Fruit fly (Drosophila melanogaster) whole organism, embryonic: ENCODE data around the gene CG6149.

ENCODE experiments used
- ATbp ChIP-seq: fragments of 200-800 bp; sonication (Bioruptor generic); optimal IDR thresholded peaks from 2 replicates; lab custom pipeline; 2017; ENCODE audit warnings: missing biosample characterization, mild to moderate bottlenecking, missing genetic modification characterization, missing genetic modification reagents
- Abd-B ChIP-seq: fragments of 200-800 bp; sonication (Bioruptor generic); optimal IDR thresholded peaks from 2 replicates; lab custom pipeline; 2018; ENCODE audit warnings: missing biosample characterization, mild to moderate bottlenecking, missing genetic modification characterization, moderate library complexity
- CG10959 ChIP-seq: fragments of 200-800 bp; sonication (Bioruptor generic); IDR thresholded peaks from 2 replicates; pipeline ENCODE4 v1.3.6; 2022; ENCODE audit warnings: missing biosample characterization, missing genetic modification characterization
- CG1233 ChIP-seq: fragments of 200-800 bp; sonication (Bioruptor generic); optimal IDR thresholded peaks from 4 replicates; lab custom pipeline; 2018; ENCODE audit warnings: missing biosample characterization, mild to moderate bottlenecking, missing genetic modification characterization
- CG12769 ChIP-seq: fragments of 200-800 bp; sonication (Bioruptor generic); optimal IDR thresholded peaks from 2 replicates; lab custom pipeline; 2019; ENCODE audit warnings: missing biosample characterization, mild to moderate bottlenecking, missing genetic modification characterization, moderate library complexity
- CG13894 ChIP-seq: fragments of 200-800 bp; sonication (Bioruptor generic); optimal IDR thresholded peaks from 3 replicates; lab custom pipeline; 2018; ENCODE audit warnings: missing biosample characterization, mild to moderate bottlenecking, missing genetic modification characterization, moderate library complexity
- CG14050 ChIP-seq: fragments of 200-800 bp; sonication (Bioruptor generic); IDR thresholded peaks from 3 replicates; pipeline ENCODE4 v1.3.6; 2022; ENCODE audit warnings: missing biosample characterization, missing genetic modification characterization
- CG14667 ChIP-seq: fragments of 200-800 bp; sonication (Bioruptor generic); IDR thresholded peaks from 2 replicates; pipeline ENCODE4 v1.3.6; 2022; ENCODE audit warnings: missing biosample characterization, missing genetic modification characterization
- CG14860 ChIP-seq: fragments of 200-800 bp; sonication (Bioruptor generic); IDR thresholded peaks from 3 replicates; pipeline ENCODE4 v1.3.6; 2022; ENCODE audit warnings: missing biosample characterization, missing genetic modification characterization; ENCODE audit not compliant: partially characterized antibody
- CG1529 ChIP-seq: fragments of 200-800 bp; sonication (Bioruptor generic); optimal IDR thresholded peaks from 3 replicates; lab custom pipeline; 2018; ENCODE audit warnings: missing biosample characterization, missing genetic modification characterization
- CG1603 ChIP-seq: fragments of 200-800 bp; sonication (Bioruptor generic); optimal IDR thresholded peaks from 2 replicates; lab custom pipeline; 2019; ENCODE audit warnings: missing biosample characterization, mild to moderate bottlenecking, missing genetic modification characterization, moderate library complexity
- CG17361 ChIP-seq: fragments of 200-800 bp; sonication (Bioruptor generic); IDR thresholded peaks from 3 replicates; pipeline ENCODE4 v1.3.6; 2022; ENCODE audit warnings: missing biosample characterization, missing genetic modification characterization
- CG17829 ChIP-seq: fragments of 200-800 bp; optimal IDR thresholded peaks from 2 replicates; lab custom pipeline; 2019; ENCODE audit warnings: missing biosample characterization, mild to moderate bottlenecking, missing genetic modification characterization, moderate library complexity
- CG2116 ChIP-seq: fragments of 200-800 bp; sonication (Bioruptor generic); optimal IDR thresholded peaks from 3 replicates; lab custom pipeline; 2018; ENCODE audit warnings: missing biosample characterization, mild to moderate bottlenecking, missing genetic modification characterization
- CG3065 ChIP-seq: fragments of 200-800 bp; sonication (Bioruptor generic); optimal IDR thresholded peaks from 2 replicates; lab custom pipeline; 2016; ENCODE audit warnings: missing biosample characterization, missing genetic modification characterization
- CG34422 ChIP-seq: fragments of 200-800 bp; sonication (Bioruptor generic); IDR thresholded peaks from 3 replicates; pipeline ENCODE4 v1.3.6; 2022; ENCODE audit warnings: missing biosample characterization, missing genetic modification characterization
- CG3847 ChIP-seq: fragments of 200-800 bp; sonication (Bioruptor generic); IDR thresholded peaks from 2 replicates; pipeline ENCODE4 v1.3.6; 2022; ENCODE audit warnings: missing biosample characterization, missing genetic modification characterization
- CG3995 ChIP-seq: fragments of 200-800 bp; sonication (Bioruptor generic); optimal IDR thresholded peaks from 3 replicates; lab custom pipeline; 2016; ENCODE audit warnings: missing biosample characterization, missing genetic modification characterization
- CG4404 ChIP-seq: fragments of 200-800 bp; sonication (Bioruptor generic); IDR thresholded peaks from 2 replicates; pipeline ENCODE4 v1.3.6; 2022; ENCODE audit warnings: missing biosample characterization, missing genetic modification characterization
- CG4820 ChIP-seq: fragments of 200-800 bp; sonication (Bioruptor generic); optimal IDR thresholded peaks from 3 replicates; lab custom pipeline; 2016; ENCODE audit warnings: missing biosample characterization, missing genetic modification characterization
- CG6654 ChIP-seq: fragments of 200-800 bp; sonication (Bioruptor generic); optimal IDR thresholded peaks from 2 replicates; lab custom pipeline; 2017; ENCODE audit warnings: missing biosample characterization, mild to moderate bottlenecking, missing genetic modification characterization
- CG6683 ChIP-seq: fragments of 200-800 bp; sonication (Bioruptor generic); optimal IDR thresholded peaks from 2 replicates; lab custom pipeline; 2017; ENCODE audit warnings: missing biosample characterization, mild to moderate bottlenecking, missing genetic modification characterization, missing genetic modification reagents
- CG6765 ChIP-seq: fragments of 200-800 bp; sonication (Bioruptor generic); optimal IDR thresholded peaks from 3 replicates; lab custom pipeline; 2017; ENCODE audit warnings: missing biosample characterization, mild to moderate bottlenecking, missing genetic modification characterization
- CG6813 ChIP-seq: fragments of 200-800 bp; sonication (Bioruptor generic); optimal IDR thresholded peaks from 2 replicates; lab custom pipeline; 2017; ENCODE audit warnings: missing biosample characterization, missing genetic modification characterization, mild to moderate bottlenecking, moderate library complexity, missing genetic modification reagents
- Chrac-16 ChIP-seq: fragments of 200-800 bp; sonication (Bioruptor generic); optimal IDR thresholded peaks from 3 replicates; lab custom pipeline; 2016; ENCODE audit warnings: missing biosample characterization, missing genetic modification characterization
- CkIIα-i1 ChIP-seq: fragments of 200-800 bp; sonication (Bioruptor generic); IDR thresholded peaks from 2 replicates; pipeline ENCODE4 v1.3.6; 2022; ENCODE audit warnings: missing biosample characterization, missing genetic modification characterization
- Dll ChIP-seq: fragments of 200-800 bp; sonication (Bioruptor generic); IDR thresholded peaks from 4 replicates; pipeline ENCODE4 v1.3.6; 2022; ENCODE audit warnings: missing biosample characterization, missing genetic modification characterization; ENCODE audit not compliant: partially characterized antibody
- Ets65A ChIP-seq: fragments of 200-800 bp; sonication (Bioruptor generic); peaks from one replicate; lab custom pipeline; 2016; ENCODE audit warnings: missing biosample characterization, missing genetic modification characterization
- Gug ChIP-seq: fragments of 200-800 bp; sonication (Bioruptor generic); IDR thresholded peaks from 4 replicates; pipeline ENCODE4 v1.3.6; 2022; ENCODE audit warnings: missing biosample characterization, missing genetic modification characterization
- Hr51 ChIP-seq, 2 experiments: fragments of 200-800 bp; sonication (Bioruptor generic); optimal IDR thresholded peaks; 2 replicates in 1 of 2; 3 replicates in 1 of 2; lab custom pipeline; 2016 to 2018; ENCODE audit warnings: missing biosample characterization in 2 of 2, missing genetic modification characterization in 2 of 2, mild to moderate bottlenecking in 1 of 2, moderate library complexity in 1 of 2
- Hr78 ChIP-seq, 2 experiments: fragments of 200-800 bp in 1 of 2; fragments of >200 bp in 1 of 2; sonication (Bioruptor generic) in 1 of 2; optimal IDR thresholded peaks; 2 replicates each; lab custom pipeline; 2017 to 2019; ENCODE audit warnings: missing biosample characterization in 2 of 2, missing genetic modification characterization in 2 of 2, mild to moderate bottlenecking in 1 of 2, moderate library complexity in 1 of 2
- Rx ChIP-seq: fragments of 200-800 bp; sonication (Bioruptor generic); IDR thresholded peaks from 2 replicates; pipeline ENCODE4 v1.3.6; 2022; ENCODE audit warnings: missing biosample characterization, missing genetic modification characterization
- Scr ChIP-seq: fragments of 200-800 bp; sonication (Bioruptor generic); IDR thresholded peaks from 2 replicates; pipeline ENCODE4 v1.3.6; 2022; ENCODE audit warnings: missing biosample characterization, missing genetic modification characterization; ENCODE audit not compliant: partially characterized antibody
- YL-1 ChIP-seq: fragments of 200-800 bp; sonication (Bioruptor generic); optimal IDR thresholded peaks from 3 replicates; lab custom pipeline; 2017; ENCODE audit warnings: missing biosample characterization, mild to moderate bottlenecking, missing genetic modification characterization
- ato ChIP-seq: fragments of 200-800 bp; sonication (Bioruptor generic); IDR thresholded peaks from 2 replicates; pipeline ENCODE4 v1.3.6; 2022; ENCODE audit warnings: missing biosample characterization, missing genetic modification characterization; ENCODE audit not compliant: partially characterized antibody
- bcd ChIP-seq: fragments of 200-800 bp; sonication (Bioruptor generic); optimal IDR thresholded peaks from 2 replicates; lab custom pipeline; 2017; ENCODE audit warnings: missing biosample characterization, mild to moderate bottlenecking, missing genetic modification characterization
- cad ChIP-seq: fragments of >200 bp; optimal IDR thresholded peaks from 2 replicates; lab custom pipeline; 2017; ENCODE audit warnings: missing biosample characterization, missing genetic modification characterization
- corto ChIP-seq: fragments of 200-800 bp; sonication (Bioruptor generic); optimal IDR thresholded peaks from 2 replicates; lab custom pipeline; 2016; ENCODE audit warnings: missing biosample characterization, mild to moderate bottlenecking, missing genetic modification characterization, moderate library complexity
- dan ChIP-seq: fragments of 200-800 bp; sonication (Bioruptor generic); IDR thresholded peaks from 2 replicates; pipeline ENCODE4 v1.3.6; 2022; ENCODE audit warnings: missing biosample characterization, missing genetic modification characterization
- disco-r ChIP-seq: fragments of 200-800 bp; sonication (Bioruptor generic); optimal IDR thresholded peaks from 2 replicates; lab custom pipeline; 2016; ENCODE audit warnings: missing biosample characterization, missing genetic modification characterization
- fru ChIP-seq: fragments of >200 bp; optimal IDR thresholded peaks from 2 replicates; lab custom pipeline; 2017
- gcm2 ChIP-seq: fragments of 200-800 bp; sonication (Bioruptor generic); optimal IDR thresholded peaks from 2 replicates; lab custom pipeline; 2016; ENCODE audit warnings: missing biosample characterization, missing genetic modification characterization
- ind ChIP-seq: fragments of 200-800 bp; sonication (Bioruptor generic); optimal IDR thresholded peaks from 3 replicates; lab custom pipeline; 2016; ENCODE audit warnings: missing biosample characterization, missing genetic modification characterization
- ro ChIP-seq: fragments of 200-800 bp; sonication (Bioruptor generic); IDR thresholded peaks from 2 replicates; pipeline ENCODE4 v1.3.6; 2022; ENCODE audit warnings: missing biosample characterization, missing genetic modification characterization
- stc ChIP-seq: fragments of 200-800 bp; sonication (Bioruptor generic); IDR thresholded peaks from 2 replicates; pipeline ENCODE4 v1.3.6; 2022; ENCODE audit warnings: missing biosample characterization, missing genetic modification characterization
- tin ChIP-seq: fragments of 200-800 bp; sonication (Bioruptor generic); optimal IDR thresholded peaks from 3 replicates; lab custom pipeline; 2016; ENCODE audit warnings: missing biosample characterization, missing genetic modification characterization
- tna ChIP-seq: fragments of 200-800 bp; sonication (Bioruptor generic); IDR thresholded peaks from 2 replicates; pipeline ENCODE4 v1.3.6; 2022; ENCODE audit warnings: missing biosample characterization, missing genetic modification characterization; ENCODE audit not compliant: partially characterized antibody
- vfl ChIP-seq: fragments of 200-800 bp; sonication (Bioruptor generic); optimal IDR thresholded peaks from 2 replicates; lab custom pipeline; 2016; ENCODE audit warnings: missing biosample characterization, missing genetic modification characterization

Gene CG6149

dm6 chr3L:11405362-11406254, 29.7 kb downstream of the CG6149 start (continued):
- TF ChIP-seq CG2116, result peak; percentile 74
- peak; percentile 93 for TF ChIP-seq CG17361
- peak; percentile 96 for TF ChIP-seq CG10959 (GFP tag; lab: Robert Waterston, UW)
- TF ChIP-seq CG4820 (GFP tag; lab: Kevin White, UChicago), result peak; percentile 91
- peak; percentile 84 for TF ChIP-seq disco-r (GFP tag; lab: Kevin White, UChicago)
- peak; percentile 57; the same call in 2 of the 3 replicates for TF ChIP-seq CG14860
- TF ChIP-seq Chrac-16, result peak; percentile 95
- no peak for TF ChIP-seq cad
- no peak for TF ChIP-seq fru (lab: Kevin White, UChicago)
- peak; percentile 76 for TF ChIP-seq Ets65A (GFP tag; lab: Kevin White, UChicago)
- peak; percentile 71 for TF ChIP-seq CG6654 (GFP tag; lab: Kevin White, UChicago)
- peak; percentile 85 for TF ChIP-seq CG13894 (tag; lab: Kevin White, UChicago)
- peak; percentile 87 for TF ChIP-seq ro
- peak; percentile 86 for TF ChIP-seq CG14667 (GFP tag; lab: Robert Waterston, UW)
- TF ChIP-seq CG4404 (GFP tag; lab: Robert Waterston, UW), result peak; percentile 92
- TF ChIP-seq tin (GFP tag; lab: Kevin White, UChicago), result peak; percentile 94
- peak; percentile 92 for TF ChIP-seq CG12769 (tag; lab: Kevin White, UChicago)
- peak; percentile 71 for TF ChIP-seq Abd-B (GFP tag; lab: Kevin White, UChicago)
- TF ChIP-seq gcm2, result peak; percentile 83
- peak; percentile 90 for TF ChIP-seq bcd (GFP tag; lab: Kevin White, UChicago)
- TF ChIP-seq CG34422 (GFP tag; lab: Robert Waterston, UW), result peak; percentile 93
- peak; percentile 76 for TF ChIP-seq corto (GFP tag; lab: Kevin White, UChicago)
- peak; percentile 37; the same call in 1 of the 2 replicates for TF ChIP-seq CkIIα-i1 (GFP tag; lab: Robert Waterston, UW)
- peak; percentile 94 for TF ChIP-seq ATbp (GFP tag; lab: Kevin White, UChicago)
- peak; percentile 82; the same call in 3 of the 4 replicates for TF ChIP-seq Gug
- TF ChIP-seq Dll (GFP tag; lab: Robert Waterston, UW), result 0 out of 4 replicates have a peak, but pooled peaks have one; percentile 18
- TF ChIP-seq Rx, result peak; percentile 92
- TF ChIP-seq ato, result no peak
- TF ChIP-seq Hr51 (GFP tag; optimal IDR thresholded peaks at IDR 0.05; lab: Kevin White, UChicago), result peak; percentile 93 to 96
- TF ChIP-seq dan (GFP tag; lab: Robert Waterston, UW), result peak; percentile 87
- peak; percentile 97 for TF ChIP-seq CG1529 (GFP tag; lab: Kevin White, UChicago)
- peak; percentile 96 for TF ChIP-seq CG1603 (tag; lab: Kevin White, UChicago)
- TF ChIP-seq CG3995, result peak; percentile 50
- TF ChIP-seq CG1233 (GFP tag; lab: Kevin White, UChicago), result peak; percentile 93
- TF ChIP-seq tna (GFP tag; lab: Robert Waterston, UW), result no peak
- TF ChIP-seq CG3065 (GFP tag; lab: Kevin White, UChicago), result peak; percentile 92
- 0 out of 2 replicates have a peak, but pooled peaks have one; percentile 18 for TF ChIP-seq Scr (GFP tag; lab: Robert Waterston, UW)
- peak; percentile 97 for TF ChIP-seq CG17829 (tag; lab: Kevin White, UChicago)
- peak; percentile 44 for TF ChIP-seq YL-1 (GFP tag; lab: Kevin White, UChicago)
- peak; percentile 96 for TF ChIP-seq stc (GFP tag; lab: Robert Waterston, UW)
- peak; percentile 75 for TF ChIP-seq vfl (GFP tag; lab: Kevin White, UChicago)
- TF ChIP-seq Hr78 (GFP tag; optimal IDR thresholded peaks at IDR 0.05; lab: Kevin White, UChicago), result peak in 1 of 2 experiments; percentile 76
- peak; percentile 91 for TF ChIP-seq CG3847 (GFP tag; lab: Robert Waterston, UW)
- TF ChIP-seq CG14050 (GFP tag; lab: Robert Waterston, UW), result peak; percentile 91
- TF ChIP-seq CG6813 (GFP tag; lab: Kevin White, UChicago), result peak; percentile 94
- TF ChIP-seq CG6683 (GFP tag; lab: Kevin White, UChicago), result peak; percentile 77
- TF ChIP-seq CG6765 (GFP tag; lab: Kevin White, UChicago), result peak; percentile 78
- TF ChIP-seq ind (GFP tag; lab: Kevin White, UChicago), result peak; percentile 93
